Fruit fly (Drosophila melanogaster) ovary, adult (tissue): ENCODE data around the gene Svil.

ENCODE experiments used
- CG17801 ChIP-seq: fragments of 200-800 bp; optimal IDR thresholded peaks from 2 replicates; lab custom pipeline; 2019; ENCODE audit warnings: missing biosample characterization, mild to moderate bottlenecking, missing genetic modification characterization, moderate library complexity; ENCODE audit not compliant: partially characterized antibody

Svil gene

dm6 chr3L:2457557-2458240, 80.2 kb downstream of the Svil start:
- no peak for TF ChIP-seq CG17801 (GFP tag; lab: Kevin White, UChicago)

dm6 chr3L:2458763-2459162, 81.3 kb downstream of the Svil start:
- TF ChIP-seq CG17801 (GFP tag; lab: Kevin White, UChicago), result no peak

- TF ChIP-seq CG17801 (GFP tag; lab: Kevin White, UChicago), result no peak
Measured at dm6 chr3L:2462017-2462416, 84.6 kb downstream of the Svil start.

dm6 chr3L:2466411-2467015, 89.1 kb downstream of the Svil start:
- TF ChIP-seq CG17801 (GFP tag; lab: Kevin White, UChicago), result peak; percentile 56

- TF ChIP-seq CG17801 (GFP tag; lab: Kevin White, UChicago), result peak; percentile 94
Measured at dm6 chr3L:2467424-2467838, 90.0 kb downstream of the Svil start.

DNA sequence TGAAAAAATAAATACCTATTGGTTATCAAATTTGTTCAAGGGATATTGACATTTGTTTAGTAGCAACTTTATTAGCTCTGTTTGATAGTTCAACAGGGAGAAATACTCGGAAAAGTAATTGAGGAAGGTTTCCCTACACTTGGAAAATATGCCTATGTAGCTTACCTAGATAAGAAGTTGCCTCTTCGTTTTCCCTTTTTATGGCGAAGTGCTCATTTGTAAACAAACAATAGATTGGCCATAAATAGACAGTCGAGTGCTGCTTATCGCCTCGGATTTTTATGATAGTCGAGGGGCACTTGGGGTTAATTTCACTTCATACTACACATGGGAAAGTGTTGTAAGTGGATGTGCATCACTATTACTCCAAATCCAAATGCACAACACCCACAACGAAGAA, 91.1 kb downstream of the Svil start:
- no peak for TF ChIP-seq CG17801 (GFP tag; lab: Kevin White, UChicago)

DNA sequence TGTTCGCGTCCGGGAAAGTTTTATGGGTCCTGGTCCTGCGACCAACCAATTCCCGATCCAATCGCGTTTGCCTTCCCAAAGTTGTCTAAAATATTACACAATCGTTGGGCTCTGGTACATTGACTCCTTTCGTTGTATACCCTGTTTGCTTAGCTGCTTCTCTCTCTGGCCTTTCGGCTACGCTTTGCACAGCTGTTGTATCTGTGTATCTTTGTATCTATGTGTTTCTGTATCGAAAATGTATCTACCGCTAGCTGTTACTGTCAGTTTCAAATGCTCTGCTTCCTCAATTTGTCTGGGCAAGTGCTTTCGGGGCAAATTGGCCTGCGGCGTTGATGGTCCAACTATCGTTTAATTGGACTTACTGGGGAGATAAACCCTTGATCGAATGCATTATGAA, 92.2 kb downstream of the Svil start:
- no peak for TF ChIP-seq CG17801 (GFP tag; lab: Kevin White, UChicago)

- TF ChIP-seq CG17801 (GFP tag; lab: Kevin White, UChicago), result no peak
Measured at dm6 chr3L:2470735-2471395, 93.4 kb downstream of the Svil start.

DNA sequence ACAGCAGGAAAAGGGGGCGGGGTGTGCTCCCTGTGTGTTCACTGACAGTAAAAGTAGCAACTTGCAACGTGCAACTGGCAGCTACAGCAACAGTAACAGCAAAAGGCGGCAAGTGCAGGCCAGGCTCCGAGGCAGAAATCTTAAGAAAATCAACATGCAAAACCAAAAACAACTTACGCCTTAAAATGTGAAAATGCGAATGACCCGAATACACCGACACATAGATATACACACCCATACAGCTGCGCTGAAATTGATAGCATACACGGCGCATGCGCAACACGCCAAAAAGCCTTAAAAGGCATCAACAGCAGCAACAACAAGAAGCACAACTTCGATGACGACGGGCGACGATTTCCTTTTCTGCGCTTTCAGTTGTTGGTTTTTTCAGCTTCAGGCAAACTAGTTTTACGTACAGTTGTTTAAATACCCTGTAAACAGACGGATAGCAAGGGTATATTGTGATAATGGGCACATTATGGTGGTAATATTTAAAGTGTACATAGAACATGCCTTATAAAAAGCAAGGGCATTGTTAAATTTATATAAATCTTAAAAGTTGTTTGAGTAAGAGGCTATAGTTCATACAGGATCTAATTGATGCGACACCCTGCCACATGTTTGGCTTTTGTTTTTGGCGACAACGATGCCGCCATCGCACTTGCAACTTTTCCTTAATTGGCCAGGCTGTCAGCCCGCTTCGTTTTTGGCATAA, 95.0 kb downstream of the Svil start:
- no peak for TF ChIP-seq CG17801 (GFP tag; lab: Kevin White, UChicago)

dm6 chr3L:2475564-2476260, 98.3 kb downstream of the Svil start, which contains the start of gene CG16762:
Gene CG16762, minus strand, starts transcription at chr3L:2475614.
- peak; percentile 62 for TF ChIP-seq CG17801 (GFP tag; lab: Kevin White, UChicago)

- no peak for TF ChIP-seq CG17801 (GFP tag; lab: Kevin White, UChicago)
Measured at dm6 chr3L:2476941-2477340, 99.5 kb downstream of the Svil start.

dm6 chr3L:2478349-2478959, 101.0 kb downstream of the Svil start, which contains the start of gene Cyp4d20:
Gene Cyp4d20, minus strand, starts transcription at chr3L:2478448.
- TF ChIP-seq CG17801 (GFP tag; lab: Kevin White, UChicago), result peak; percentile 5

DNA sequence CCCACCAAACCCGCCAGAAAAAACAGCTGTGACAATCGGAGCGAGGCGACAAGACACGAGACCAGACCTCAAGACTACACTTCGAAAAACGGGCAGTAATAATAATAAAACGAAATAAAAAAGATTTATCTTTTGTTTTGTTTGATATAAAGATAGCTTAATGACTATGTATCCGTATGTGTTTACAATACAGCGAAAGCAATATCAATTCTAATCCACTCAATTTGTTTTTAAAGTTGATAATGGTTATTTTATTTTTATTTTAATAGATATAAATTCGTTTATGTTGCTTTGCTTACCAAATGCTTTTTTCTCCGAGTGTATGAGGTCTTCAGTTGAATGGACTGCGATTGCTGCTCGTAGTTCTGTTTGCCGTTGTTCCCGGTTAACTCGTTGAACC, 101.8 kb downstream of the Svil start:
- TF ChIP-seq CG17801 (GFP tag; lab: Kevin White, UChicago), result peak; percentile 13

dm6 chr3L:2480470-2480869, 103.0 kb downstream of the Svil start:
- TF ChIP-seq CG17801 (GFP tag; lab: Kevin White, UChicago), result no peak
